Fruit fly (Drosophila melanogaster): ENCODE measurements around the gene Ada2a.

Ada2a gene

DNA sequence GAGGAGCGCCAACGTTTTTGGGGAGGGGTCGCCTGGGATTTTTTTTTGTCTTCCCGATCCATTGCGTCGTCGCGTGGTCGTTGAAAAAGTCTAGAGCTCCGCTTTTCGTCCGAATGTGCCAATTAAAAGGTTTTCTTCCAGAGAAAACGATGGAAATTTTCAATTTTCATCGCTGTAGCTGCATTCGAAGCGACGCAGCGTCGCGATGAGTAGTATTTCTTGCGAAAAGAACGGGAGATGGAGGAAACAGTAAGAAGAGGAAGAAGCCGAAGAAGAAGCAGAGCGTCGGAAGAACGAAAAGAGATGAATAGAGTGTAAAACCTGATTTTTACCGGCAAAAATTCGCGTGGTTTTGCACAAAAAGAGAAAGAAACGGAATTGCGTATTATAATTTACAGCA lies 12.3 kb downstream of the Ada2a start:
- no peak for TF ChIP-seq D1 (tag; optimal IDR thresholded peaks at IDR 0.05)
- no peak for TF ChIP-seq fd96Ca (GFP tag; IDR thresholded peaks at IDR 0.05)

DNA sequence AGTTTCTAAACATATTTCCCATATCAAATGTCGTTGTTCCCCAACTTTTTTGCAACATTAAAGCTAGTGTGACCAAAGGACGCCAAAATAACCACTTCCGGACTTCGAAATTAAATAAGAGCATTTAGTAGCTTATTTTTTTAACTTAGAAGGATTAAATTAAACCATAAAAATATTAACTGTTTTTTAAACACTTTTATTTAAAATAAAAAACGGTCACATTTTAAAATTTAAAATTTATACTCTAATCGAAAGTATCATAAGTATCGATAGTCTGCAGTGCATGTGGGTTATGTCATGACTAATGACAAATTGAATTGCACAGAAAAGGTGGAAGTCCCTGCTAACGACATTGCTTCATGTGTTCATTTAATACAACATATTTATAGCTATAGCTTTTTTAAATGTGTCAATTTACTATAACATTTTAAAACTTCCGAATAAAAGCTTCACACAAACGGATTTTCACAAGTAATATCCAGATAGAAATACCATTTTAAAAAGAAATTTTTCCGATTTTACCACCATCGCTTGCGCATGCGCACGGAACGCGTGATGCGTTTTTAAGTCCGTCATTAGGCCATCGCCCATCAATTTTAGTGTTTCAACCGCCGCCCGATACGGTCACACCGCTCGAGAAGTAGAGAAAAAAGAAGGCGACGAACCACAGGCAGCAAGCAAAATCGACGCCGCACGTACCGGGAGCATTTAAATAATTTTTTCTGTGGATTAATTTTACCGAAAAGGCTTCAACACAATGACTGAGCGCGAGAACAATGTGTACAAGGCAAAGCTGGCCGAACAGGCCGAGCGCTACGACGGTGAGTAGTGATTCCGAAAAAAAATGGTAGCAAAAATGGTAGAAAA lies 13.0 kb downstream of the Ada2a start, which contains the start of the genes CG7156 and 14-3-3epsilon:
CG7156 (minus strand) TSS at position 71 of the 867 bp plus-strand sequence.
14-3-3epsilon (plus strand) TSS at position 443 of the 867 bp plus-strand sequence.
- TF ChIP-seq Pif1B (GFP tag; optimal IDR thresholded peaks at IDR 0.05) (no peak), Ets98B (GFP tag; IDR thresholded peaks at IDR 0.05) (peak; percentile 12; the same call in 1 of the 2 replicates), D1 (tag; optimal IDR thresholded peaks at IDR 0.05) (no peak), Pif1A (GFP tag; optimal IDR thresholded peaks at IDR 0.05) (peak; percentile 38), Snoo (tag; optimal IDR thresholded peaks at IDR 0.05) (peak; percentile 34), rn (GFP tag; IDR thresholded peaks at IDR 0.05) (no peak), CG13204 (GFP tag; optimal IDR thresholded peaks at IDR 0.05) (no peak), CG34367 (tag; optimal IDR thresholded peaks at IDR 0.05) (peak; percentile 9), CG10348 (GFP tag; IDR thresholded peaks at IDR 0.05) (no peak), CG15710 (tag; optimal IDR thresholded peaks at IDR 0.05) (no peak), CG9948 (tag; optimal IDR thresholded peaks at IDR 0.05) (no peak), gl (tag; optimal IDR thresholded peaks at IDR 0.05) (no peak), CG4496 (GFP tag; IDR thresholded peaks at IDR 0.05) (peak; percentile 47; the same call in 1 of the 3 replicates), fd96Ca (GFP tag; IDR thresholded peaks at IDR 0.05) (no peak), CG32121 (GFP tag; IDR thresholded peaks at IDR 0.05) (no peak), CG17806 (tag; optimal IDR thresholded peaks at IDR 0.05) (no peak), CG12605 (GFP tag; IDR thresholded peaks at IDR 0.05) (no peak), CG8301 (tag; optimal IDR thresholded peaks at IDR 0.05) (no peak), CG14655 (GFP tag; optimal IDR thresholded peaks at IDR 0.05) (no peak), CG8159 (tag; optimal IDR thresholded peaks at IDR 0.05) (no peak), EcR (GFP tag; optimal IDR thresholded peaks at IDR 0.05) (peak; percentile 15)

DNA sequence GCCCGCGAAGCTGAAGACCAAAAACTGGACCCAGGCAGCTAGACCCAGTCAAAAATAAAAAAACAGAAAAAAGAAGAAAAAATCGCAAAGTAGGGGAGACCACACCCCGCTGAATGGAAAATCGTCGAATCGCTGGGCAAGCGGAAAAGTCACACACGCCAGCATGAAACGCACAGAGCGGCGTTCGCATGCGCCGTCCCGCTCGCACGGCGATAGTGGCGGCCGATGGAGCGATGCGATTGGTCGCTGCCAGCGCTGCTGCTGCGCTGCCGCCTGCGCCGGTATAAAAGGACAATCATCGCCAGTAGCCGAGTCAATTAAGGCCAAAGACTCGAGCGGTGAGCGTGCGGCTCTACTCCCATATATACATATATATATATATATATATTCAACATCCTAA lies 19.4 kb downstream of the Ada2a start, which contains the start of gene repo:
repo (plus strand) TSS at position 314 of the 400 bp plus-strand sequence.
- no peak for TF ChIP-seq EcR (GFP tag; optimal IDR thresholded peaks at IDR 0.05)
- TF ChIP-seq CG13204 (GFP tag; optimal IDR thresholded peaks at IDR 0.05), result peak; percentile 3
- TF ChIP-seq CG4496 (GFP tag; IDR thresholded peaks at IDR 0.05), result peak; percentile 61; the same call in 2 of the 3 replicates

DNA sequence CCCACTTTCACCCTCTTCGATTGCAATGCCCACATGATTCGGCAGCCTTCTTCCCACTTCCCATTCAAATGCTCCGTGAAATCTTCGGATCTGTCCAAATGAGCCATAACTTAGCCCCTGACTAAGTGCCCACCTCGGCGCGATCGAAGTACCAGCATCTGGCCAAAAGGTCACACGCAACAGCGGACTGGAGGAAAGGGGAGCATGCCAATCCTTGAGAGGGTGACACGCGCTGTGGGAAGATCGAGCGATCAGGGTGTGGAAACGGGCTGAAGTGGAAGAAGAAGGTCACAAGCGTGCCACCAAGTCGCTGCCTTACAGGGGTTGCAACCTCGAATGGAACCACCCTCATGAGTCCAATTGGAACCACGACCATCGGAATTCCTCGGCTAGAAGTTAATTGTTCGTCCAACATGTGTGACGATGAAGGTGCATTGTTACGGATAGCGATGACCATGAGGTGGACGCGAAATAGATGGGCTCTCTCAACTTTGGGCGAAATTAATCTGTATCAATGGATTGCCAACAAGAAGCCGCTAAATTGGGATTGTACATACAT lies 20.5 kb downstream of the Ada2a start:
- TF ChIP-seq CG10348 (GFP tag; IDR thresholded peaks at IDR 0.05) (no peak), fd96Ca (GFP tag; IDR thresholded peaks at IDR 0.05) (0 out of 3 replicates have a peak, but pooled peaks have one; percentile 14)

DNA sequence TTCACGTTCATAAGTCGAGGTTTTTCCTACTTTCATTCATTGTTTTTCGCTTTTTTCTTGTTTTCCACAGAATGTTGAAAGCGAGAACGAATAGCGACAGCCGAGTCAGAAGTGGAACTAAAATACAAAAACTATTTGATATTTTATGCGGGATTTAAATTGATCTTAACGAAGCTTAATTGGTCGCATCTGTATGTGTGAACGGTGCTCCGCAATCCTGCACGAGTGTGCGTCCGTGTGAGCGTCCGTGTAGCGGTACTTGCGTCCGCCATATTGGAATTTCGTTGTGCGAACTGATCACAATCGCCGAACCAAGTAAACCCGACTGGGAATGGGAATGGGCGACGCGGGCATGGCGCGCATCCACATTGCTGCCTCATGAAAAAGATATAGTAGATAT lies 23.1 kb downstream of the Ada2a start:
- TF ChIP-seq Ets98B (GFP tag; IDR thresholded peaks at IDR 0.05) (no peak), CG32121 (GFP tag; IDR thresholded peaks at IDR 0.05) (no peak), CG14655 (GFP tag; optimal IDR thresholded peaks at IDR 0.05) (no peak), CG9948 (tag; optimal IDR thresholded peaks at IDR 0.05) (no peak), CG4496 (GFP tag; IDR thresholded peaks at IDR 0.05) (no peak), CG13204 (GFP tag; optimal IDR thresholded peaks at IDR 0.05) (no peak), CG10348 (GFP tag; IDR thresholded peaks at IDR 0.05) (no peak), CG17806 (tag; optimal IDR thresholded peaks at IDR 0.05) (no peak), EcR (GFP tag; optimal IDR thresholded peaks at IDR 0.05) (no peak), CG8159 (tag; optimal IDR thresholded peaks at IDR 0.05) (no peak), CG12605 (GFP tag; IDR thresholded peaks at IDR 0.05) (no peak), Snoo (tag; optimal IDR thresholded peaks at IDR 0.05) (no peak), gl (tag; optimal IDR thresholded peaks at IDR 0.05) (no peak), fd96Ca (GFP tag; IDR thresholded peaks at IDR 0.05) (no peak), rn (GFP tag; IDR thresholded peaks at IDR 0.05) (no peak), CG8301 (tag; optimal IDR thresholded peaks at IDR 0.05) (no peak)

DNA sequence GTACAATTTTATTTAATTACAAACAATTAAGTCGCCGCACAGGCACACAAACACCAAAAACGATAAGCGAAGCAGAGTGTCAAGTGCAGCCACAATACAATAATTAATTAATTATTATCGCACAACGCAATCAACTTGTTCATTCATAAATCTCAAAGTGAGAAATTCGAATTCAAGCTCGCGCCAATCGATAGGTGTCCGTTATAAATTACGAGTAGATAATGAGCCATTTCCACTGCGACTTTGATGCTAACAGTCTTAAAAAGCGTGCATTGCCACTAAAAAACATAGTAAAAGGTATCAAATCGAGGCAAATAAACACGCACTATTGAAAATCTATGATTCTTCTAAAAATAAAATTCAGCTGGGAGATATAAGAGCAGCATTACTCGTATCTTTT lies 25.1 kb downstream of the Ada2a start:
- TF ChIP-seq Ets98B (GFP tag; IDR thresholded peaks at IDR 0.05) (no peak), CG10348 (GFP tag; IDR thresholded peaks at IDR 0.05) (no peak), CG4496 (GFP tag; IDR thresholded peaks at IDR 0.05) (no peak), CG32121 (GFP tag; IDR thresholded peaks at IDR 0.05) (no peak), CG15710 (tag; optimal IDR thresholded peaks at IDR 0.05) (no peak), Pif1B (GFP tag; optimal IDR thresholded peaks at IDR 0.05) (no peak), gl (tag; optimal IDR thresholded peaks at IDR 0.05) (no peak), CG13204 (GFP tag; optimal IDR thresholded peaks at IDR 0.05) (no peak), fd96Ca (GFP tag; IDR thresholded peaks at IDR 0.05) (no peak), D1 (tag; optimal IDR thresholded peaks at IDR 0.05) (no peak), CG14655 (GFP tag; optimal IDR thresholded peaks at IDR 0.05) (no peak), CG9948 (tag; optimal IDR thresholded peaks at IDR 0.05) (no peak)

Measured in whole organism, pupa.